Fruit fly (Drosophila melanogaster): ENCODE data around the gene Nep3.
A peak's percentile ranks its signal among the peaks of the same experiment; 100 is the strongest.

Nep3 gene

DNA sequence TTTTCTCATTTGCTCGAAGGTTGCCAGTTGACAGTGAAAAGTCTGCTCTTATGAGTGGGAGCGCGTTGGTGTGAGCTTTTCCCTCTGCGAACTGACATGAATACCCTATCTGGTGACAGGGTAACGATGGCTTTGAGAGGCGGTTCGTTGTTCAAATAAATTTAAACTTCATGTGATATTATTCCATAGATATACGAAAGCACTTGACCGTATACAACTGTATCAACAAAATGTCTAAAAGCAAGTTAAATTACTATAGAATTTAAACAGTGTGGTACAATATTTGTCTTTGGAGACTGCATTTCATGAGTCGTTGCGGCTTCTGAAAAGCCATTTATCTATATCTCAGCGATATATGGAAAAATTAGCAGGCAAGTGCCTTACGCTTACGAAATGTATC, 3.1 kb downstream of the Nep3 start (continued):
- TF ChIP-seq MESR4 (GFP tag; optimal IDR thresholded peaks at IDR 0.05): no peak
- no peak for TF ChIP-seq hbn (GFP tag; IDR thresholded peaks at IDR 0.05; ENCODE audit: partially characterized antibody)
- TF ChIP-seq Rx (GFP tag; IDR thresholded peaks at IDR 0.05): no peak
- peak; percentile 39; the same call in 1 of the 2 replicates for TF ChIP-seq Ptx1 (GFP tag; IDR thresholded peaks at IDR 0.05)
- TF ChIP-seq disco-r (GFP tag; optimal IDR thresholded peaks at IDR 0.05): no peak
- TF ChIP-seq bbx (GFP tag; IDR thresholded peaks at IDR 0.05; ENCODE audit: partially characterized antibody): no peak
- TF ChIP-seq sim (GFP tag; IDR thresholded peaks at IDR 0.05): no peak
- no peak for TF ChIP-seq slp2 (GFP tag; optimal IDR thresholded peaks at IDR 0.05)
- no peak for TF ChIP-seq fu2 (GFP tag; optimal IDR thresholded peaks at IDR 0.05)
- TF ChIP-seq gro (GFP tag; optimal IDR thresholded peaks at IDR 0.05): no peak
- no peak for TF ChIP-seq vfl (GFP tag; optimal IDR thresholded peaks at IDR 0.05)
- TF ChIP-seq CG11085 (GFP tag; IDR thresholded peaks at IDR 0.05): no peak
- TF ChIP-seq sug (tag; optimal IDR thresholded peaks at IDR 0.05): no peak
- no peak for TF ChIP-seq jumu (GFP tag; optimal IDR thresholded peaks at IDR 0.05)
- no peak for TF ChIP-seq CG13775 (GFP tag; optimal IDR thresholded peaks at IDR 0.05)
- no peak for TF ChIP-seq Hand (GFP tag; optimal IDR thresholded peaks at IDR 0.05)
- TF ChIP-seq CG3847 (GFP tag; IDR thresholded peaks at IDR 0.05): peak; percentile 33; the same call in 1 of the 2 replicates
- 0 out of 2 replicates have a peak, but pooled peaks have one; percentile 13 for TF ChIP-seq ssp (GFP tag; IDR thresholded peaks at IDR 0.05)
- no peak for TF ChIP-seq chm (GFP tag; IDR thresholded peaks at IDR 0.05)
- TF ChIP-seq CG15601 (tag; optimal IDR thresholded peaks at IDR 0.05): no peak
- peak; percentile 50; the same call in 1 of the 3 replicates for TF ChIP-seq CG11560 (tag; IDR thresholded peaks at IDR 0.05)
- TF ChIP-seq gcm (GFP tag; optimal IDR thresholded peaks at IDR 0.05): no peak
- TF ChIP-seq Nf-YA (GFP tag; IDR thresholded peaks at IDR 0.05): no peak
- no peak for TF ChIP-seq HmgD (GFP tag; optimal IDR thresholded peaks at IDR 0.05)
- no peak for TF ChIP-seq pho (GFP tag; optimal IDR thresholded peaks at IDR 0.05)
- no peak for TF ChIP-seq Nf-YB (GFP tag; optimal IDR thresholded peaks at IDR 0.05)
- TF ChIP-seq CG4617 (GFP tag; optimal IDR thresholded peaks at IDR 0.05; ENCODE audit: borderline replicate concordance): no peak
- no peak for TF ChIP-seq Neu2 (GFP tag; optimal IDR thresholded peaks at IDR 0.05; ENCODE audit: borderline replicate concordance)
- TF ChIP-seq Mad (GFP tag; optimal IDR thresholded peaks at IDR 0.05): no peak
- TF ChIP-seq CG13287 (GFP tag; IDR thresholded peaks at IDR 0.05; ENCODE audit: partially characterized antibody): no peak
- no peak for TF ChIP-seq MTF-1 (GFP tag; optimal IDR thresholded peaks at IDR 0.05; ENCODE audit: borderline replicate concordance)
- no peak for TF ChIP-seq Mes4 (GFP tag; optimal IDR thresholded peaks at IDR 0.05)
- peak; percentile 27 for TF ChIP-seq CG9437 (GFP tag; optimal IDR thresholded peaks at IDR 0.05)
- TF ChIP-seq CG7963 (GFP tag; IDR thresholded peaks at IDR 0.05; ENCODE audit: partially characterized antibody): no peak
- TF ChIP-seq CG9797 (GFP tag; optimal IDR thresholded peaks at IDR 0.05): no peak
- TF ChIP-seq CG12391 (tag; optimal IDR thresholded peaks at IDR 0.05): no peak
- no peak for TF ChIP-seq ro (GFP tag; IDR thresholded peaks at IDR 0.05)
- no peak for TF ChIP-seq pum (GFP tag; optimal IDR thresholded peaks at IDR 0.05)
- no peak for TF ChIP-seq CG4730 (GFP tag; IDR thresholded peaks at IDR 0.05)
- TF ChIP-seq CG32532 (GFP tag; IDR thresholded peaks at IDR 0.05): 0 out of 2 replicates have a peak, but pooled peaks have one; percentile 17
- TF ChIP-seq CG9727 (GFP tag; optimal IDR thresholded peaks at IDR 0.05): peak; percentile 21
- no peak for TF ChIP-seq Dbx (GFP tag; IDR thresholded peaks at IDR 0.05)
- TF ChIP-seq vvl (GFP tag; IDR thresholded peaks at IDR 0.05): no peak
- no peak for TF ChIP-seq gsb-n (tag; optimal IDR thresholded peaks at IDR 0.05)
- TF ChIP-seq sqz (GFP tag; optimal IDR thresholded peaks at IDR 0.05): no peak
- TF ChIP-seq Six4 (GFP tag; optimal IDR thresholded peaks at IDR 0.05): no peak
- no peak for TF ChIP-seq YL-1 (GFP tag; optimal IDR thresholded peaks at IDR 0.05)
- TF ChIP-seq HLH54F (GFP tag; optimal IDR thresholded peaks at IDR 0.05): peak; percentile 23
- TF ChIP-seq otp (GFP tag; IDR thresholded peaks at IDR 0.05): no peak
- TF ChIP-seq rib (GFP tag; IDR thresholded peaks at IDR 0.05): no peak
- no peak for TF ChIP-seq Ada2b (GFP tag; IDR thresholded peaks at IDR 0.05)
- peak; percentile 49; the same call in 1 of the 2 replicates for TF ChIP-seq wdn (GFP tag; IDR thresholded peaks at IDR 0.05)
